Fruit fly (Drosophila melanogaster) whole organism, embryonic: ENCODE data around the gene Pcd.

ENCODE experiments used
- ATbp ChIP-seq: fragments of 200-800 bp; sonication (Bioruptor generic); optimal IDR thresholded peaks from 2 replicates; lab custom pipeline; 2017; ENCODE audit warnings: missing biosample characterization, mild to moderate bottlenecking, missing genetic modification characterization, missing genetic modification reagents
- BEAF-32 ChIP-seq: fragments of 200-800 bp; sonication (Bioruptor generic); optimal IDR thresholded peaks from 3 replicates; lab custom pipeline; 2017; ENCODE audit warnings: missing biosample characterization, missing genetic modification characterization, mild to moderate bottlenecking, moderate library complexity, missing genetic modification reagents
- CG11456 ChIP-seq: fragments of 200-800 bp; sonication (Bioruptor generic); IDR thresholded peaks from 3 replicates; pipeline ENCODE4 v1.3.6; 2022; ENCODE audit warnings: missing biosample characterization, missing genetic modification characterization
- CG11696 ChIP-seq: fragments of 200-800 bp; sonication (Bioruptor generic); IDR thresholded peaks from 2 replicates; pipeline ENCODE4 v1.3.6; 2022; ENCODE audit warnings: missing biosample characterization, missing genetic modification characterization
- CG13424 ChIP-seq: fragments of 200-800 bp; sonication (Bioruptor generic); optimal IDR thresholded peaks from 2 replicates; lab custom pipeline; 2019; ENCODE audit warnings: missing biosample characterization, mild to moderate bottlenecking, missing genetic modification characterization, moderate library complexity
- CG14860 ChIP-seq: fragments of 200-800 bp; sonication (Bioruptor generic); IDR thresholded peaks from 3 replicates; pipeline ENCODE4 v1.3.6; 2022; ENCODE audit warnings: missing biosample characterization, missing genetic modification characterization; ENCODE audit not compliant: partially characterized antibody
- CG15696 ChIP-seq: fragments of 200-800 bp; sonication (Bioruptor generic); optimal IDR thresholded peaks from 2 replicates; lab custom pipeline; 2019; ENCODE audit warnings: missing biosample characterization, mild to moderate bottlenecking, missing genetic modification characterization, moderate library complexity
- CG17568 ChIP-seq: fragments of 200-800 bp; sonication (Bioruptor generic); optimal IDR thresholded peaks from 2 replicates; lab custom pipeline; 2018; ENCODE audit warnings: missing biosample characterization, mild to moderate bottlenecking, missing genetic modification characterization, moderate library complexity
- CG18599 ChIP-seq: fragments of 200-800 bp; sonication (Bioruptor generic); optimal IDR thresholded peaks from 3 replicates; lab custom pipeline; 2017; ENCODE audit warnings: missing biosample characterization, missing genetic modification characterization, mild to moderate bottlenecking, moderate library complexity, missing genetic modification reagents
- CG2202 ChIP-seq: fragments of 200-800 bp; sonication (Bioruptor generic); optimal IDR thresholded peaks from 2 replicates; lab custom pipeline; 2018; ENCODE audit warnings: missing biosample characterization, mild to moderate bottlenecking, missing genetic modification characterization
- CG2889 ChIP-seq: fragments of 200-800 bp; sonication (Bioruptor generic); IDR thresholded peaks from 3 replicates; pipeline ENCODE4 v1.3.6; 2022; ENCODE audit warnings: missing biosample characterization, missing genetic modification characterization
- CG3838 ChIP-seq: fragments of 200-800 bp; sonication (Bioruptor generic); optimal IDR thresholded peaks from 3 replicates; lab custom pipeline; 2016; ENCODE audit warnings: missing biosample characterization, missing genetic modification characterization
- CG3847 ChIP-seq: fragments of 200-800 bp; sonication (Bioruptor generic); IDR thresholded peaks from 2 replicates; pipeline ENCODE4 v1.3.6; 2022; ENCODE audit warnings: missing biosample characterization, missing genetic modification characterization
- CG4328 ChIP-seq: fragments of 200-800 bp; sonication (Bioruptor generic); optimal IDR thresholded peaks from 3 replicates; lab custom pipeline; 2017; ENCODE audit warnings: missing biosample characterization, missing genetic modification reagents, missing genetic modification characterization
- CG6272 ChIP-seq: fragments of 200-800 bp; sonication (Bioruptor generic); IDR thresholded peaks from 2 replicates; pipeline ENCODE4 v1.3.6; 2022; ENCODE audit warnings: missing biosample characterization, missing genetic modification characterization
- CG7271 ChIP-seq: fragments of 200-800 bp; sonication (Bioruptor generic); optimal IDR thresholded peaks from 2 replicates; lab custom pipeline; 2018; ENCODE audit warnings: missing biosample characterization, mild to moderate bottlenecking, missing genetic modification characterization, moderate library complexity
- CG7987 ChIP-seq: fragments of 200-800 bp; sonication (Bioruptor generic); optimal IDR thresholded peaks from 2 replicates; lab custom pipeline; 2018; ENCODE audit warnings: missing biosample characterization, mild to moderate bottlenecking, missing genetic modification characterization, moderate library complexity
- CG9727 ChIP-seq: fragments of 200-800 bp; sonication (Bioruptor generic); optimal IDR thresholded peaks from 3 replicates; lab custom pipeline; 2017; ENCODE audit warnings: missing biosample characterization, mild to moderate bottlenecking, missing genetic modification characterization
- Dek ChIP-seq: fragments of 200-800 bp; sonication (Bioruptor generic); optimal IDR thresholded peaks from 3 replicates; lab custom pipeline; 2019; ENCODE audit warnings: missing biosample characterization, mild to moderate bottlenecking, missing genetic modification characterization, moderate library complexity
- Dll ChIP-seq: fragments of 200-800 bp; sonication (Bioruptor generic); IDR thresholded peaks from 4 replicates; pipeline ENCODE4 v1.3.6; 2022; ENCODE audit warnings: missing biosample characterization, missing genetic modification characterization; ENCODE audit not compliant: partially characterized antibody
- H15 ChIP-seq: fragments of 200-800 bp; sonication (Bioruptor generic); IDR thresholded peaks from 3 replicates; pipeline ENCODE4 v1.3.6; 2022; ENCODE audit warnings: missing biosample characterization, missing genetic modification characterization
- Hr3 ChIP-seq: fragments of 200-800 bp; sonication (Bioruptor generic); optimal IDR thresholded peaks from 3 replicates; lab custom pipeline; 2016; ENCODE audit warnings: missing biosample characterization, missing genetic modification characterization
- MTF-1 ChIP-seq: fragments of 200-800 bp; sonication (Bioruptor generic); optimal IDR thresholded peaks from 2 replicates; lab custom pipeline; 2018; ENCODE audit warnings: missing biosample characterization, mild to moderate bottlenecking, missing genetic modification characterization, borderline replicate concordance
- Max ChIP-seq: fragments of 200-800 bp; sonication (Bioruptor generic); optimal IDR thresholded peaks from 2 replicates; lab custom pipeline; 2016; ENCODE audit warnings: missing biosample characterization, mild to moderate bottlenecking, missing genetic modification characterization
- Meics ChIP-seq: fragments of 200-800 bp; sonication (Bioruptor generic); optimal IDR thresholded peaks from 2 replicates; lab custom pipeline; 2017; ENCODE audit warnings: missing biosample characterization, mild to moderate bottlenecking, missing genetic modification characterization
- NC2β ChIP-seq: fragments of 200-800 bp; sonication (Bioruptor generic); optimal IDR thresholded peaks from 2 replicates; lab custom pipeline; 2016; ENCODE audit warnings: missing biosample characterization, missing genetic modification characterization
- NK7.1 ChIP-seq: fragments of 200-800 bp; sonication (Bioruptor generic); optimal IDR thresholded peaks from 3 replicates; lab custom pipeline; 2016; ENCODE audit warnings: missing biosample characterization, missing genetic modification characterization
- Optix ChIP-seq: fragments of 200-800 bp; sonication (Bioruptor generic); IDR thresholded peaks from 3 replicates; pipeline ENCODE4 v1.3.6; 2022; ENCODE audit warnings: missing biosample characterization, missing genetic modification characterization
- Ssrp ChIP-seq: fragments of 200-800 bp; sonication (Bioruptor generic); optimal IDR thresholded peaks from 2 replicates; lab custom pipeline; 2018; ENCODE audit warnings: missing biosample characterization, mild to moderate bottlenecking, missing genetic modification characterization, moderate library complexity
- Xbp1 ChIP-seq: fragments of 200-800 bp; sonication (Bioruptor generic); optimal IDR thresholded peaks from 3 replicates; lab custom pipeline; 2016; ENCODE audit warnings: missing biosample characterization, mild to moderate bottlenecking, missing genetic modification characterization
- YL-1 ChIP-seq: fragments of 200-800 bp; sonication (Bioruptor generic); optimal IDR thresholded peaks from 3 replicates; lab custom pipeline; 2017; ENCODE audit warnings: missing biosample characterization, mild to moderate bottlenecking, missing genetic modification characterization
- ab ChIP-seq: fragments of 200-800 bp; sonication (Bioruptor generic); optimal IDR thresholded peaks from 2 replicates; lab custom pipeline; 2016; ENCODE audit warnings: missing biosample characterization, missing genetic modification characterization
- cas ChIP-seq: fragments of 200-800 bp; sonication (Bioruptor generic); IDR thresholded peaks from 2 replicates; pipeline ENCODE4 v1.3.6; 2022; ENCODE audit warnings: missing biosample characterization, missing genetic modification characterization
- caup ChIP-seq: fragments of 200-800 bp; sonication (Bioruptor generic); optimal IDR thresholded peaks from 3 replicates; lab custom pipeline; 2017; ENCODE audit warnings: missing biosample characterization, mild to moderate bottlenecking, missing genetic modification characterization, moderate library complexity; ENCODE audit not compliant: severe bottlenecking
- cg ChIP-seq: fragments of 200-800 bp; sonication (Bioruptor generic); optimal IDR thresholded peaks from 3 replicates; lab custom pipeline; 2019; ENCODE audit warnings: missing biosample characterization, mild to moderate bottlenecking, missing genetic modification characterization, moderate library complexity
- dimm ChIP-seq: fragments of 200-800 bp; sonication (Bioruptor generic); IDR thresholded peaks from 2 replicates; pipeline ENCODE4 v1.3.6; 2022; ENCODE audit warnings: missing biosample characterization, missing genetic modification characterization
- fd64A ChIP-seq: fragments of 200-800 bp; sonication (Bioruptor generic); optimal IDR thresholded peaks from 3 replicates; lab custom pipeline; 2018; ENCODE audit warnings: missing biosample characterization, mild to moderate bottlenecking, missing genetic modification characterization
- hth ChIP-seq: fragments of >200 bp; optimal IDR thresholded peaks from 2 replicates; lab custom pipeline; 2017; ENCODE audit warnings: inconsistent platforms
- insv ChIP-seq, 2 experiments: fragments of 200-800 bp; sonication (Bioruptor generic); optimal IDR thresholded peaks; 3 replicates each; lab custom pipeline; 2016 to 2018; ENCODE audit warnings: missing biosample characterization in 2 of 2, missing genetic modification characterization in 2 of 2
- kay ChIP-seq: fragments of 200-800 bp; sonication (Bioruptor generic); optimal IDR thresholded peaks from 2 replicates; lab custom pipeline; 2016; ENCODE audit warnings: missing biosample characterization, missing genetic modification characterization
- lab ChIP-seq: fragments of 200-800 bp; sonication (Bioruptor generic); optimal IDR thresholded peaks from 3 replicates; lab custom pipeline; 2017; ENCODE audit warnings: missing biosample characterization, missing genetic modification characterization, mild to moderate bottlenecking, moderate library complexity, missing genetic modification reagents
- scrt ChIP-seq: fragments of 200-800 bp; sonication (Bioruptor generic); optimal IDR thresholded peaks from 2 replicates; lab custom pipeline; 2018; ENCODE audit warnings: missing biosample characterization, mild to moderate bottlenecking, missing genetic modification characterization, moderate library complexity
- sqz ChIP-seq: fragments of 200-800 bp; sonication (Bioruptor generic); optimal IDR thresholded peaks from 3 replicates; lab custom pipeline; 2018; ENCODE audit warnings: missing biosample characterization, mild to moderate bottlenecking, missing genetic modification characterization
- sr ChIP-seq: fragments of 200-800 bp; sonication (Bioruptor generic); IDR thresholded peaks from 3 replicates; pipeline ENCODE4 v1.3.6; 2022; ENCODE audit warnings: missing biosample characterization, missing genetic modification characterization
- ssp ChIP-seq: fragments of 200-800 bp; sonication (Bioruptor generic); IDR thresholded peaks from 2 replicates; pipeline ENCODE4 v1.3.6; 2022; ENCODE audit warnings: missing biosample characterization, missing genetic modification characterization
- sug ChIP-seq: fragments of 200-800 bp; optimal IDR thresholded peaks from 2 replicates; lab custom pipeline; 2019; ENCODE audit warnings: missing biosample characterization, mild to moderate bottlenecking, missing genetic modification characterization, moderate library complexity
- tio ChIP-seq: fragments of 200-800 bp; sonication (Bioruptor generic); optimal IDR thresholded peaks from 2 replicates; lab custom pipeline; 2017; ENCODE audit warnings: missing biosample characterization, missing genetic modification characterization, inconsistent platforms
- twi ChIP-seq: fragments of 200-800 bp; optimal IDR thresholded peaks from 2 replicates; lab custom pipeline; 2019; ENCODE audit warnings: missing biosample characterization, mild to moderate bottlenecking, missing genetic modification characterization, moderate library complexity
- wor ChIP-seq: fragments of 200-800 bp; sonication (Bioruptor generic); IDR thresholded peaks from 2 replicates; pipeline ENCODE4 v1.3.6; 2022; ENCODE audit warnings: missing biosample characterization, missing genetic modification characterization

The Pcd gene

DNA sequence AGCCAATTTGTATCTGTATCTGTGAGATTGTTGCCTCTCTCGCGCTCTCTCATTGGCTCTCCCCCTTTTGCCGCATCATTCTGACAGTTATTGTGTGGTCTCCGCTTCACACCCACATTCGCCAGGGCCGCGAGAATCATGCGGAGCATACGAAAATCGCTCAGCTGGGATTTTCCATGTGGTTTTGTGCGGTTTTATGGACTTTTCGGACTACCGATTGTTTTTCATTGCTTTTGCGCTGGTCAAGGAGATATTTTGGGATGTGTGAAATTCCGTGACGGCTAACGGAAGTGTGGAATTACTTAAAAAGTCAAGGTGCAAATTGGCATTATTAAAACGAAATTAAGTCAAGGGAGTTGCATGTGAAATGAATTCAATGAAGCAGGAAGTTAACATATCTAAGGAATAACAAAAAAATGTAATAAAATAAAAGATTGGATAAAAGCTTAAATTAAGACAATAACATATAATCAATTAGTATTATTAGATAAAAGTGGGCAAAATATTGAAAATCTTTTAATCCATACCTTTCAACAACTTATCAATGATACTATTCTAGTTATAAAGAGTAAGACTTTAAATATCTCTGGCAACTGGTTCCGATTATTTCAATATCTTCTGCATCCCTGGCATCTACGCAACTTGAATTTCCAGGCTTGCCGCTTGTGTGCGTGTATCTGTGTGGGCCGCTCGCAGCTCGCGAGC is 49.3 kb downstream of the Pcd start (continued):
- no peak for TF ChIP-seq CG3838 (GFP tag; lab: Kevin White, UChicago)
- no peak for TF ChIP-seq Dll (GFP tag; lab: Robert Waterston, UW)
- TF ChIP-seq lab (GFP tag; lab: Kevin White, UChicago) = no peak
- peak; percentile 69 for TF ChIP-seq CG9727 (GFP tag; lab: Kevin White, UChicago)
- no peak for TF ChIP-seq H15 (GFP tag; lab: Robert Waterston, UW)
- TF ChIP-seq dimm (GFP tag; lab: Robert Waterston, UW) = no peak
- no peak for TF ChIP-seq sug
- peak; percentile 60 for TF ChIP-seq Meics (GFP tag; lab: Kevin White, UChicago)
- TF ChIP-seq NK7.1 (GFP tag; lab: Kevin White, UChicago) = no peak
- no peak for TF ChIP-seq MTF-1 (GFP tag; lab: Kevin White, UChicago)
- TF ChIP-seq CG3847 (GFP tag; lab: Robert Waterston, UW) = 0 out of 2 replicates have a peak, but pooled peaks have one; percentile 19
- TF ChIP-seq CG2202 (tag; lab: Kevin White, UChicago) = no peak
- TF ChIP-seq CG13424 (tag; lab: Kevin White, UChicago) = peak; percentile 15
- TF ChIP-seq ATbp = no peak
- TF ChIP-seq wor (GFP tag; lab: Robert Waterston, UW) = no peak
- TF ChIP-seq Max (GFP tag; lab: Kevin White, UChicago) = peak; percentile 5
- TF ChIP-seq CG7271 (tag; lab: Kevin White, UChicago) = no peak
- peak; percentile 9 for TF ChIP-seq Xbp1
- no peak for TF ChIP-seq twi (tag; lab: Kevin White, UChicago)
- TF ChIP-seq ab = no peak
- TF ChIP-seq tio (GFP tag; lab: Kevin White, UChicago) = peak; percentile 62
- no peak for TF ChIP-seq YL-1 (GFP tag; lab: Kevin White, UChicago)
- TF ChIP-seq Hr3 (GFP tag; lab: Kevin White, UChicago) = peak; percentile 24
- TF ChIP-seq insv (GFP tag; optimal IDR thresholded peaks at IDR 0.05; lab: Kevin White, UChicago) = no peak
- TF ChIP-seq BEAF-32 (GFP tag; lab: Kevin White, UChicago) = peak; percentile 64
- no peak for TF ChIP-seq CG4328
- TF ChIP-seq CG11456 (GFP tag; lab: Robert Waterston, UW) = peak; percentile 58; the same call in 2 of the 3 replicates
- TF ChIP-seq cas (GFP tag; lab: Robert Waterston, UW) = no peak
- TF ChIP-seq CG17568 (GFP tag; lab: Kevin White, UChicago) = no peak
- TF ChIP-seq fd64A = no peak
- TF ChIP-seq kay (GFP tag; lab: Kevin White, UChicago) = no peak
- no peak for TF ChIP-seq Dek (tag; lab: Kevin White, UChicago)
- no peak for TF ChIP-seq CG11696 (GFP tag; lab: Robert Waterston, UW)
- no peak for TF ChIP-seq ssp (GFP tag; lab: Robert Waterston, UW)
- peak; percentile 32; the same call in 1 of the 3 replicates for TF ChIP-seq sr (GFP tag; lab: Robert Waterston, UW)
- no peak for TF ChIP-seq hth (lab: Kevin White, UChicago)
- no peak for TF ChIP-seq CG7987 (GFP tag; lab: Kevin White, UChicago)
- TF ChIP-seq sqz = no peak
- no peak for TF ChIP-seq cg
- TF ChIP-seq CG6272 (GFP tag; lab: Robert Waterston, UW) = peak; percentile 46
- peak; percentile 31 for TF ChIP-seq CG15696 (tag; lab: Kevin White, UChicago)
- TF ChIP-seq CG2889 (GFP tag; lab: Robert Waterston, UW) = no peak
- no peak for TF ChIP-seq Optix (GFP tag; lab: Robert Waterston, UW)
- no peak for TF ChIP-seq caup
- TF ChIP-seq NC2β (GFP tag; lab: Kevin White, UChicago) = no peak
- 0 out of 3 replicates have a peak, but pooled peaks have one; percentile 15 for TF ChIP-seq CG14860 (GFP tag; lab: Robert Waterston, UW)
- no peak for TF ChIP-seq scrt (GFP tag; lab: Kevin White, UChicago)
- peak; percentile 5 for TF ChIP-seq Ssrp (tag; lab: Kevin White, UChicago)
- TF ChIP-seq CG18599 (GFP tag; lab: Kevin White, UChicago) = peak; percentile 17
